Fruit fly (Drosophila melanogaster) whole organism, prepupa: ENCODE measurements around the gene Pnn.

Experiments used
- CG8119 ChIP-seq: fragments of 200-800 bp; sonication (Bioruptor generic); IDR thresholded peaks from 3 replicates; pipeline ENCODE4 v1.3.6; 2022; ENCODE audit warnings: missing biosample characterization, missing genetic modification characterization
- CG8632 ChIP-seq: fragments of 200-800 bp; sonication (Bioruptor generic); optimal IDR thresholded peaks from 3 replicates; lab custom pipeline; 2016; ENCODE audit warnings: missing biosample characterization, missing genetic modification characterization
- fkh ChIP-seq: fragments of 200-800 bp; sonication (Bioruptor generic); optimal IDR thresholded peaks from 3 replicates; lab custom pipeline; 2017; ENCODE audit warnings: missing biosample characterization, mild to moderate bottlenecking, missing genetic modification characterization, moderate library complexity

- TF ChIP-seq CG8632 (GFP tag; lab: Kevin White, UChicago) (no peak), fkh (GFP tag; lab: Kevin White, UChicago) (peak; percentile 55), CG8119 (GFP tag; lab: Robert Waterston, UW) (no peak)
These were observed 15.4 kb upstream of the Pnn start, which contains the start of gene hyd for dm6 chr3R:9725121-9725956.
